Fruit fly (Drosophila melanogaster) whole organism, embryonic: ENCODE measurements around the gene CG11600.

Experiments used
- Atf-2 ChIP-seq: fragments of 200-800 bp; sonication (Bioruptor generic); optimal IDR thresholded peaks from 2 replicates; lab custom pipeline; 2016; ENCODE audit warnings: missing biosample characterization, missing genetic modification characterization
- B-H2 ChIP-seq: fragments of 200-800 bp; sonication (Bioruptor generic); optimal IDR thresholded peaks from 2 replicates; lab custom pipeline; 2018; ENCODE audit warnings: missing biosample characterization, mild to moderate bottlenecking, missing genetic modification characterization
- Bteb2 ChIP-seq: fragments of 200-800 bp; sonication (Bioruptor generic); optimal IDR thresholded peaks from 2 replicates; lab custom pipeline; 2016; ENCODE audit warnings: missing biosample characterization, missing genetic modification characterization
- CG10267 ChIP-seq: fragments of 200-800 bp; sonication (Bioruptor generic); optimal IDR thresholded peaks from 2 replicates; lab custom pipeline; 2018; ENCODE audit warnings: missing biosample characterization, mild to moderate bottlenecking, missing genetic modification characterization, moderate library complexity
- CG10366 ChIP-seq: fragments of 200-800 bp; sonication (Bioruptor generic); IDR thresholded peaks from 2 replicates; pipeline ENCODE4 v1.3.6; 2022; ENCODE audit warnings: missing biosample characterization, missing genetic modification characterization
- CG10431 ChIP-seq: fragments of 200-800 bp; sonication (Bioruptor generic); optimal IDR thresholded peaks from 3 replicates; lab custom pipeline; 2018; ENCODE audit warnings: missing biosample characterization, mild to moderate bottlenecking, missing genetic modification characterization
- CG10979 ChIP-seq: fragments of 200-800 bp; sonication (Bioruptor generic); optimal IDR thresholded peaks from 2 replicates; lab custom pipeline; 2018; ENCODE audit warnings: missing biosample characterization, mild to moderate bottlenecking, missing genetic modification characterization, moderate library complexity
- CG11085 ChIP-seq: fragments of 200-800 bp; sonication (Bioruptor generic); IDR thresholded peaks from 2 replicates; pipeline ENCODE4 v1.3.6; 2022; ENCODE audit warnings: missing biosample characterization, missing genetic modification characterization
- CG12104 ChIP-seq: fragments of 200-800 bp; sonication (Bioruptor generic); optimal IDR thresholded peaks from 3 replicates; lab custom pipeline; 2016; ENCODE audit warnings: missing biosample characterization, missing genetic modification characterization
- CG13123 ChIP-seq: fragments of 200-800 bp; sonication (Bioruptor generic); optimal IDR thresholded peaks from 2 replicates; lab custom pipeline; 2016; ENCODE audit warnings: missing biosample characterization, missing genetic modification characterization
- CG13424 ChIP-seq: fragments of 200-800 bp; sonication (Bioruptor generic); optimal IDR thresholded peaks from 2 replicates; lab custom pipeline; 2019; ENCODE audit warnings: missing biosample characterization, mild to moderate bottlenecking, missing genetic modification characterization, moderate library complexity
- CG13894 ChIP-seq: fragments of 200-800 bp; sonication (Bioruptor generic); optimal IDR thresholded peaks from 3 replicates; lab custom pipeline; 2018; ENCODE audit warnings: missing biosample characterization, mild to moderate bottlenecking, missing genetic modification characterization, moderate library complexity
- CG14014 ChIP-seq: fragments of 200-800 bp; sonication (Bioruptor generic); IDR thresholded peaks from 2 replicates; pipeline ENCODE4 v1.3.6; 2022; ENCODE audit warnings: missing biosample characterization, missing genetic modification characterization
- CG15073 ChIP-seq: fragments of 200-800 bp; sonication (Bioruptor generic); optimal IDR thresholded peaks from 2 replicates; lab custom pipeline; 2016; ENCODE audit warnings: missing biosample characterization, missing genetic modification characterization
- CG17829 ChIP-seq: fragments of 200-800 bp; optimal IDR thresholded peaks from 2 replicates; lab custom pipeline; 2019; ENCODE audit warnings: missing biosample characterization, mild to moderate bottlenecking, missing genetic modification characterization, moderate library complexity
- CG30431 ChIP-seq: fragments of 200-800 bp; sonication (Bioruptor generic); optimal IDR thresholded peaks from 2 replicates; lab custom pipeline; 2017; ENCODE audit warnings: missing biosample characterization, missing genetic modification characterization
- CG32767 ChIP-seq: fragments of 200-800 bp; sonication (Bioruptor generic); IDR thresholded peaks from 2 replicates; pipeline ENCODE4 v1.3.6; 2022; ENCODE audit warnings: missing biosample characterization, missing genetic modification characterization
- CG42726 ChIP-seq: fragments of 200-800 bp; sonication (Bioruptor generic); IDR thresholded peaks from 2 replicates; pipeline ENCODE4 v1.3.6; 2022; ENCODE audit warnings: missing biosample characterization, missing genetic modification characterization; ENCODE audit not compliant: partially characterized antibody
- CG4617 ChIP-seq: fragments of 200-800 bp; sonication (Bioruptor generic); optimal IDR thresholded peaks from 3 replicates; lab custom pipeline; 2016; ENCODE audit warnings: missing biosample characterization, missing genetic modification characterization, borderline replicate concordance
- CG8290 ChIP-seq, 3 experiments: fragments of 200-800 bp; sonication (Bioruptor generic); optimal IDR thresholded peaks; 2 replicates each; lab custom pipeline; 2016 to 2019; ENCODE audit warnings: missing biosample characterization in 3 of 3, missing genetic modification characterization in 3 of 3, mild to moderate bottlenecking in 2 of 3, moderate library complexity in 1 of 3
- HHEX ChIP-seq: fragments of 200-800 bp; sonication (Bioruptor generic); optimal IDR thresholded peaks from 3 replicates; lab custom pipeline; 2017; ENCODE audit warnings: missing biosample characterization, mild to moderate bottlenecking, missing genetic modification characterization, missing genetic modification reagents
- HLH54F ChIP-seq: fragments of 200-800 bp; sonication (Bioruptor generic); optimal IDR thresholded peaks from 3 replicates; lab custom pipeline; 2016; ENCODE audit warnings: missing biosample characterization, missing genetic modification characterization
- Hr78 ChIP-seq, 2 experiments: fragments of 200-800 bp in 1 of 2; fragments of >200 bp in 1 of 2; sonication (Bioruptor generic) in 1 of 2; optimal IDR thresholded peaks; 2 replicates each; lab custom pipeline; 2017 to 2019; ENCODE audit warnings: missing biosample characterization in 2 of 2, missing genetic modification characterization in 2 of 2, mild to moderate bottlenecking in 1 of 2, moderate library complexity in 1 of 2
- Med ChIP-seq: fragments of 200-800 bp; sonication (Bioruptor generic); peaks from one replicate; lab custom pipeline; 2016; ENCODE audit warnings: missing biosample characterization, missing genetic modification characterization, mild to moderate bottlenecking, inconsistent platforms, moderate library complexity
- Oli ChIP-seq: fragments of 200-800 bp; sonication (Bioruptor generic); optimal IDR thresholded peaks from 2 replicates; lab custom pipeline; 2018; ENCODE audit warnings: missing biosample characterization, mild to moderate bottlenecking, missing genetic modification characterization, moderate library complexity
- Pdp1 ChIP-seq, 2 experiments: fragments of 200-800 bp; sonication (Bioruptor generic); optimal IDR thresholded peaks; 3 replicates each; lab custom pipeline; 2016; ENCODE audit warnings: missing biosample characterization in 2 of 2, missing genetic modification characterization in 2 of 2, mild to moderate bottlenecking in 1 of 2, moderate library complexity in 1 of 2
- Rfx ChIP-seq: fragments of 200-800 bp; sonication (Bioruptor generic); IDR thresholded peaks from 2 replicates; pipeline ENCODE4 v1.3.6; 2022; ENCODE audit warnings: missing biosample characterization, missing genetic modification characterization
- Sry-δ ChIP-seq: fragments of 200-800 bp; sonication (Bioruptor generic); optimal IDR thresholded peaks from 2 replicates; lab custom pipeline; 2016; ENCODE audit warnings: missing biosample characterization, missing genetic modification characterization
- Usf ChIP-seq: fragments of 200-800 bp; sonication (Bioruptor generic); optimal IDR thresholded peaks from 2 replicates; lab custom pipeline; 2017; ENCODE audit warnings: missing genotype, missing biosample characterization, missing genetic modification characterization
- ara ChIP-seq: fragments of 200-800 bp; sonication (Bioruptor generic); IDR thresholded peaks from 2 replicates; pipeline ENCODE4 v1.3.6; 2022; ENCODE audit warnings: missing biosample characterization, missing genetic modification characterization
- cato ChIP-seq: fragments of 200-800 bp; sonication (Bioruptor generic); optimal IDR thresholded peaks from 2 replicates; lab custom pipeline; 2016; ENCODE audit warnings: missing biosample characterization, missing genetic modification characterization, borderline replicate concordance
- ci ChIP-seq: fragments of 200-800 bp; sonication (Bioruptor generic); IDR thresholded peaks from 3 replicates; pipeline ENCODE4 v1.3.6; 2022; ENCODE audit warnings: missing biosample characterization, missing genetic modification characterization
- crol ChIP-seq: fragments of 200-800 bp; sonication (Bioruptor generic); IDR thresholded peaks from 2 replicates; pipeline ENCODE4 v1.3.6; 2022; ENCODE audit warnings: missing biosample characterization, missing genetic modification characterization
- dan ChIP-seq: fragments of 200-800 bp; sonication (Bioruptor generic); IDR thresholded peaks from 2 replicates; pipeline ENCODE4 v1.3.6; 2022; ENCODE audit warnings: missing biosample characterization, missing genetic modification characterization
- gce ChIP-seq: fragments of 200-800 bp; sonication (Bioruptor generic); IDR thresholded peaks from 3 replicates; pipeline ENCODE4 v1.3.6; 2022; ENCODE audit warnings: missing biosample characterization, missing genetic modification characterization
- gem ChIP-seq: fragments of 200-800 bp; sonication (Bioruptor generic); optimal IDR thresholded peaks from 2 replicates; lab custom pipeline; 2019; ENCODE audit warnings: missing biosample characterization, mild to moderate bottlenecking, missing genetic modification characterization, moderate library complexity
- grn ChIP-seq: fragments of 200-800 bp; sonication (Bioruptor generic); optimal IDR thresholded peaks from 3 replicates; lab custom pipeline; 2017; ENCODE audit warnings: missing biosample characterization, missing genetic modification characterization
- ken ChIP-seq: fragments of 200-800 bp; sonication (Bioruptor generic); IDR thresholded peaks from 3 replicates; pipeline ENCODE4 v1.3.6; 2022; ENCODE audit warnings: missing biosample characterization, missing genetic modification characterization
- nerfin-1 ChIP-seq: fragments of 200-800 bp; sonication (Bioruptor generic); optimal IDR thresholded peaks from 3 replicates; lab custom pipeline; 2019; ENCODE audit warnings: missing biosample characterization, mild to moderate bottlenecking, missing genetic modification characterization, moderate library complexity
- pan ChIP-seq, 4 experiments: fragments of >200 bp in 3 of 4; fragments of 200-800 bp in 1 of 4; sonication (Bioruptor generic) in 1 of 4; optimal IDR thresholded peaks in 3 of 4; IDR thresholded peaks in 1 of 4; 2 replicates each; pipeline versions ENCODE4 v1.3.6 to Lab custom; 2017 to 2022; ENCODE audit warnings: missing biosample characterization in 2 of 4, missing genetic modification characterization in 2 of 4, mixed read lengths in 1 of 4
- prd ChIP-seq, 3 experiments: fragments of >200 bp in 2 of 3; fragments of 200-800 bp in 1 of 3; sonication (Bioruptor generic) in 1 of 3; optimal IDR thresholded peaks in 2 of 3; IDR thresholded peaks in 1 of 3; 2 replicates in 2 of 3; 3 replicates in 1 of 3; pipeline versions ENCODE4 v1.3.6 to Lab custom; 2017 to 2022; ENCODE audit warnings: missing biosample characterization in 1 of 3, missing genetic modification characterization in 1 of 3
- pzg ChIP-seq: fragments of 200-800 bp; sonication (Bioruptor generic); optimal IDR thresholded peaks from 3 replicates; lab custom pipeline; 2018; ENCODE audit warnings: missing biosample characterization, mild to moderate bottlenecking, missing genetic modification characterization, moderate library complexity
- scrt ChIP-seq: fragments of 200-800 bp; sonication (Bioruptor generic); optimal IDR thresholded peaks from 2 replicates; lab custom pipeline; 2018; ENCODE audit warnings: missing biosample characterization, mild to moderate bottlenecking, missing genetic modification characterization, moderate library complexity
- seq ChIP-seq: fragments of 200-800 bp; sonication (Bioruptor generic); IDR thresholded peaks from 2 replicates; pipeline ENCODE4 v1.3.6; 2022; ENCODE audit warnings: missing biosample characterization, missing genetic modification characterization
- sisA ChIP-seq: fragments of 200-800 bp; sonication (Bioruptor generic); IDR thresholded peaks from 2 replicates; pipeline ENCODE4 v1.3.6; 2022; ENCODE audit warnings: missing biosample characterization, missing genetic modification characterization
- yki ChIP-seq: fragments of >200 bp; optimal IDR thresholded peaks from 3 replicates; lab custom pipeline; 2018
- zen2 ChIP-seq: fragments of 200-800 bp; sonication (Bioruptor generic); IDR thresholded peaks from 3 replicates; pipeline ENCODE4 v1.3.6; 2022; ENCODE audit warnings: missing biosample characterization, missing genetic modification characterization; ENCODE audit not compliant: partially characterized antibody

The CG11600 gene

DNA sequence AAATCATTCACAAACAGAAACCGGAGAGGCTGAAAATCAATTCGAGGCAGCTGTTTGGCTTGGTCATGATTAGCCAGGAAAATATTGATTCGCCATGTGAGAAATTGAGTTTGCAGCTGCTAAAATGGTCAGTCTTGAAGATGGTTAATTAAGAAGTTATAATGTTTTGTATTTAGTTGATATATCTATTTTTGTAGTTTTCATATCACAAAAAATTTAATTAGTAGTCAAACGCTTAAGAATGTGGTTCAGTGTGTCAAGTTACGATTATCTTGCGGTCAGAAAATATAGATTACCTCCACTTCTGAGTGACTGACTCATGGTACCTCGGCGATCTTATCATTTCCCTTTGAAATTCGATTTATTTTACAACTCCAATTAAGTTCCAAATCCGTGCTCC lies 10.6 kb downstream of the CG11600 start:
- TF ChIP-seq yki (lab: Kevin White, UChicago) = no peak
- no peak for TF ChIP-seq CG10366 (GFP tag; lab: Robert Waterston, UW)
- no peak for TF ChIP-seq ken (GFP tag; lab: Robert Waterston, UW)
- peak; percentile 66 for TF ChIP-seq grn
- no peak for TF ChIP-seq dan (GFP tag; lab: Robert Waterston, UW)
- TF ChIP-seq, all 482 proteins: peak for 1

DNA sequence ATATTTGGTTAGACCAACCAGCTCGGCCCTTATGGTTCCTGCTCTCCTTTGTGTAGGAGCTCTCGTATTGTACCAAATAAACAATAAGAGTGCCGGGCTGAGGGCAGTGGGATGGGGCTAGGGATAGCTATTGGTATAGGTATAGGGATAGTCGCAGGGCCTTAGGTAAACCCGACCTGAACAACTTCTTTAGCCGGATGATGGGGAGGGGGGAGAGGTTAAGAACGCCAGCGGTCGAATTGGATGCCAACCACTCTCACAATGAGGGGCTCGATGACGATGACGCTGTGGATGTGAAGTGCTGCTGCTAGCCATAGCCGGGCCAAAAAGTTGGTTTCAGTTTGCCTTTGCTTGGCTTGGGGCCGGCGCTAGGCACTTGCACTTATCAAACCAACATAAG lies 11.0 kb downstream of the CG11600 start:
- TF ChIP-seq CG11085 (GFP tag; lab: Robert Waterston, UW) (no peak), B-H2 (no peak), ara (GFP tag; lab: Robert Waterston, UW) (no peak), seq (no peak), CG13894 (peak; percentile 61), Rfx (GFP tag; lab: Robert Waterston, UW) (no peak), ci (0 out of 3 replicates have a peak, but pooled peaks have one; percentile 16), Bteb2 (GFP tag; lab: Kevin White, UChicago) (no peak), Usf (GFP tag; lab: Kevin White, UChicago) (no peak), CG30431 (no peak), Atf-2 (no peak), prd (optimal IDR thresholded peaks at IDR 0.05; lab: Kevin White, UChicago) (no peak), prd (GFP tag; IDR thresholded peaks at IDR 0.05; lab: Robert Waterston, UW) (no peak), CG4617 (GFP tag; lab: Kevin White, UChicago) (no peak), Sry-δ (GFP tag; lab: Kevin White, UChicago) (no peak), gem (tag; lab: Kevin White, UChicago) (no peak), CG10431 (GFP tag; lab: Kevin White, UChicago) (no peak), CG42726 (GFP tag; lab: Robert Waterston, UW) (no peak), CG10267 (no peak), CG12104 (GFP tag; lab: Kevin White, UChicago) (no peak), HHEX (GFP tag; lab: Kevin White, UChicago) (no peak), pzg (no peak), CG17829 (no peak), cato (GFP tag; lab: Kevin White, UChicago) (no peak), sisA (GFP tag; lab: Robert Waterston, UW) (no peak), scrt (GFP tag; lab: Kevin White, UChicago) (no peak), CG32767 (GFP tag; lab: Robert Waterston, UW) (no peak), nerfin-1 (tag; lab: Kevin White, UChicago) (no peak), CG13123 (GFP tag; lab: Kevin White, UChicago) (no peak), pan (optimal IDR thresholded peaks at IDR 0.05; lab: Kevin White, UChicago) (no peak), pan (GFP tag; optimal IDR thresholded peaks at IDR 0.05 in 1 of 2, IDR thresholded peaks at IDR 0.05 in 1 of 2) (no peak), ken (GFP tag; lab: Robert Waterston, UW) (0 out of 3 replicates have a peak, but pooled peaks have one; percentile 13), CG13424 (tag; lab: Kevin White, UChicago) (no peak), gce (GFP tag; lab: Robert Waterston, UW) (no peak), HLH54F (no peak), Med (no peak), crol (GFP tag; lab: Robert Waterston, UW) (peak; percentile 63), CG14014 (GFP tag; lab: Robert Waterston, UW) (no peak), CG10979 (tag; lab: Kevin White, UChicago) (no peak), zen2 (GFP tag; lab: Robert Waterston, UW) (no peak), CG15073 (GFP tag; lab: Kevin White, UChicago) (no peak), Hr78 (GFP tag; optimal IDR thresholded peaks at IDR 0.05; lab: Kevin White, UChicago) (no peak), CG8290 (GFP tag; optimal IDR thresholded peaks at IDR 0.05; lab: Kevin White, UChicago) (no peak), CG8290 (tag; optimal IDR thresholded peaks at IDR 0.05; lab: Kevin White, UChicago) (peak in 1 of 2 experiments; percentile 5), Oli (tag; lab: Kevin White, UChicago) (no peak), Pdp1 (GFP tag; optimal IDR thresholded peaks at IDR 0.05; lab: Kevin White, UChicago) (no peak)
